In genomic region chr3L:21879344-21879743, dm6 we compare ENCODE assay signal across 1 fruit fly cellular context.
TF ChIP-seq lines count a peak whose summit lies in the region.

No protein-coding gene starts in this region.

TF ChIP-seq in whole organism, embryonic, 481 proteins besides CTCF, POLR2A, EP300 and RAD21 (continued from another document and continues in another):
- TF ChIP-seq sim (GFP tag; IDR thresholded peaks at IDR 0.05; lab: Robert Waterston, UW) (no peak), br (optimal IDR thresholded peaks at IDR 0.05; lab: Kevin White, UChicago) (no peak), Deaf1 (tag; optimal IDR thresholded peaks at IDR 0.05; lab: Kevin White, UChicago) (peak; percentile 75), CG2199 (GFP tag; IDR thresholded peaks at IDR 0.05; lab: Robert Waterston, UW) (peak; percentile 73; the same call in 2 of the 3 replicates), CG10565 (GFP tag; optimal IDR thresholded peaks at IDR 0.05; lab: Kevin White, UChicago) (no peak), CG7963 (GFP tag; IDR thresholded peaks at IDR 0.05; lab: Robert Waterston, UW; ENCODE audit: partially characterized antibody) (peak; percentile 56; the same call in 1 of the 3 replicates), tap (tag; optimal IDR thresholded peaks at IDR 0.05; lab: Kevin White, UChicago) (peak; percentile 43), tgo (GFP tag; IDR thresholded peaks at IDR 0.05; lab: Robert Waterston, UW) (no peak), tll (GFP tag; optimal IDR thresholded peaks at IDR 0.05; lab: Kevin White, UChicago) (no peak), CG14860 (GFP tag; IDR thresholded peaks at IDR 0.05; lab: Robert Waterston, UW; ENCODE audit: partially characterized antibody) (0 out of 3 replicates have a peak, but pooled peaks have one; percentile 49), dimm (GFP tag; IDR thresholded peaks at IDR 0.05; lab: Robert Waterston, UW) (no peak), CG5245 (GFP tag; optimal IDR thresholded peaks at IDR 0.05; lab: Kevin White, UChicago) (peak; percentile 31), Ssrp (tag; optimal IDR thresholded peaks at IDR 0.05; lab: Kevin White, UChicago) (no peak), ewg (GFP tag; optimal IDR thresholded peaks at IDR 0.05; lab: Kevin White, UChicago) (peak; percentile 93), mam (GFP tag; optimal IDR thresholded peaks at IDR 0.05; lab: Kevin White, UChicago) (no peak), HLH54F (GFP tag; optimal IDR thresholded peaks at IDR 0.05; lab: Kevin White, UChicago) (no peak), CG30020 (tag; optimal IDR thresholded peaks at IDR 0.05; lab: Kevin White, UChicago) (no peak), pb (GFP tag; optimal IDR thresholded peaks at IDR 0.05; lab: Kevin White, UChicago) (no peak), Vsx1 (GFP tag; optimal IDR thresholded peaks at IDR 0.05; lab: Kevin White, UChicago) (no peak), Nf-YC (tag; optimal IDR thresholded peaks at IDR 0.05; lab: Kevin White, UChicago) (peak; percentile 62), Rx (GFP tag; IDR thresholded peaks at IDR 0.05; lab: Robert Waterston, UW) (no peak), Spps (tag; optimal IDR thresholded peaks at IDR 0.05; lab: Kevin White, UChicago) (no peak), h (optimal IDR thresholded peaks at IDR 0.05; lab: Kevin White, UChicago) (no peak), vnd (GFP tag; IDR thresholded peaks at IDR 0.05; lab: Robert Waterston, UW; ENCODE audit: partially characterized antibody) (0 out of 3 replicates have a peak, but pooled peaks have one; percentile 51), Oli (tag; optimal IDR thresholded peaks at IDR 0.05; lab: Kevin White, UChicago) (no peak), Sry-δ (GFP tag; optimal IDR thresholded peaks at IDR 0.05; lab: Kevin White, UChicago) (no peak), CG14965 (GFP tag; optimal IDR thresholded peaks at IDR 0.05; lab: Kevin White, UChicago; ENCODE audit: borderline replicate concordance) (no peak), ATbp (GFP tag; optimal IDR thresholded peaks at IDR 0.05; lab: Kevin White, UChicago) (no peak), sisA (GFP tag; IDR thresholded peaks at IDR 0.05; lab: Robert Waterston, UW) (no peak), CG7987 (GFP tag; optimal IDR thresholded peaks at IDR 0.05; lab: Kevin White, UChicago) (peak; percentile 27), CG10462 (GFP tag; optimal IDR thresholded peaks at IDR 0.05; lab: Kevin White, UChicago) (no peak), Camta (GFP tag; optimal IDR thresholded peaks at IDR 0.05; lab: Kevin White, UChicago) (peak; percentile 2), CG14667 (GFP tag; IDR thresholded peaks at IDR 0.05; lab: Robert Waterston, UW) (no peak), dmrt11E (tag; optimal IDR thresholded peaks at IDR 0.05; lab: Kevin White, UChicago) (no peak), Eip74EF (GFP tag; optimal IDR thresholded peaks at IDR 0.05; lab: Kevin White, UChicago) (peak in 1 of 2 experiments; percentile 33), bowl (GFP tag; IDR thresholded peaks at IDR 0.05; lab: Robert Waterston, UW) (peak; percentile 23; the same call in 1 of the 2 replicates), gsb (GFP tag; IDR thresholded peaks at IDR 0.05; lab: Robert Waterston, UW) (no peak), CG17912 (GFP tag; optimal IDR thresholded peaks at IDR 0.05; lab: Kevin White, UChicago) (peak; percentile 3), Hey (tag; optimal IDR thresholded peaks at IDR 0.05; lab: Kevin White, UChicago) (no peak), CG1602 (GFP tag; optimal IDR thresholded peaks at IDR 0.05; lab: Kevin White, UChicago) (no peak), chif (GFP tag; optimal IDR thresholded peaks at IDR 0.05; lab: Kevin White, UChicago) (no peak), Trl (optimal IDR thresholded peaks at IDR 0.05; lab: Kevin White, UChicago) (peak; percentile 81 to 87), Trl (GFP tag; optimal IDR thresholded peaks at IDR 0.05; lab: Kevin White, UChicago) (peak; percentile 61), B-H1 (GFP tag; IDR thresholded peaks at IDR 0.05; lab: Robert Waterston, UW) (no peak), ci (GFP tag; IDR thresholded peaks at IDR 0.05; lab: Robert Waterston, UW) (peak; percentile 74), CG14710 (tag; optimal IDR thresholded peaks at IDR 0.05; lab: Kevin White, UChicago) (peak; percentile 21), CG8924 (tag; optimal IDR thresholded peaks at IDR 0.05; lab: Kevin White, UChicago) (peak; percentile 43), Chrac-16 (GFP tag; optimal IDR thresholded peaks at IDR 0.05; lab: Kevin White, UChicago) (no peak), CG7928 (GFP tag; optimal IDR thresholded peaks at IDR 0.05; lab: Kevin White, UChicago) (no peak), CG2116 (GFP tag; optimal IDR thresholded peaks at IDR 0.05; lab: Kevin White, UChicago) (peak; percentile 13), zfh2 (GFP tag; optimal IDR thresholded peaks at IDR 0.05; lab: Kevin White, UChicago) (no peak), dpn (GFP tag; optimal IDR thresholded peaks at IDR 0.05; lab: Kevin White, UChicago) (no peak), CG1647 (GFP tag; optimal IDR thresholded peaks at IDR 0.05; lab: Kevin White, UChicago) (no peak), bigmax (GFP tag; optimal IDR thresholded peaks at IDR 0.05; lab: Kevin White, UChicago) (peak; percentile 19), sob (GFP tag; IDR thresholded peaks at IDR 0.05; lab: Robert Waterston, UW) (peak; percentile 50; the same call in 1 of the 2 replicates), CG18011 (GFP tag; optimal IDR thresholded peaks at IDR 0.05; lab: Kevin White, UChicago) (no peak), HLH3B (GFP tag; IDR thresholded peaks at IDR 0.05; lab: Robert Waterston, UW) (no peak), CG31441 (GFP tag; IDR thresholded peaks at IDR 0.05; lab: Robert Waterston, UW) (no peak; the same call in 1 of the 2 replicates), Fer3 (tag; optimal IDR thresholded peaks at IDR 0.05; lab: Kevin White, UChicago) (no peak), Hr78 (GFP tag; optimal IDR thresholded peaks at IDR 0.05; lab: Kevin White, UChicago) (no peak), emc (GFP tag; optimal IDR thresholded peaks at IDR 0.05; lab: Kevin White, UChicago) (no peak), ttk (GFP tag; IDR thresholded peaks at IDR 0.05; lab: Robert Waterston, UW) (peak; percentile 34; the same call in 1 of the 2 replicates), CG2678 (tag; optimal IDR thresholded peaks at IDR 0.05; lab: Kevin White, UChicago) (peak; percentile 14), CG16863 (GFP tag; optimal IDR thresholded peaks at IDR 0.05; lab: Kevin White, UChicago) (no peak), Dll (GFP tag; IDR thresholded peaks at IDR 0.05; lab: Robert Waterston, UW; ENCODE audit: partially characterized antibody) (peak; percentile 46; the same call in 1 of the 4 replicates), CG34422 (GFP tag; IDR thresholded peaks at IDR 0.05; lab: Robert Waterston, UW) (peak; percentile 62; the same call in 1 of the 3 replicates), CG8765 (GFP tag; IDR thresholded peaks at IDR 0.05; lab: Robert Waterston, UW) (no peak), Hr3 (GFP tag; optimal IDR thresholded peaks at IDR 0.05; lab: Kevin White, UChicago) (no peak), CG5953 (GFP tag; IDR thresholded peaks at IDR 0.05; lab: Robert Waterston, UW) (no peak), MBD-R2 (GFP tag; IDR thresholded peaks at IDR 0.05; lab: Robert Waterston, UW) (peak; percentile 45; the same call in 1 of the 2 replicates), CG17829 (tag; optimal IDR thresholded peaks at IDR 0.05; lab: Kevin White, UChicago) (peak; percentile 74), Sox102F (GFP tag; optimal IDR thresholded peaks at IDR 0.05; lab: Kevin White, UChicago) (no peak), CG10366 (GFP tag; IDR thresholded peaks at IDR 0.05; lab: Robert Waterston, UW) (peak; percentile 11; the same call in 1 of the 2 replicates), slbo (GFP tag; IDR thresholded peaks at IDR 0.05; lab: Robert Waterston, UW) (peak; percentile 37), Gsc (GFP tag; IDR thresholded peaks at IDR 0.05; lab: Robert Waterston, UW) (no peak), Mad (GFP tag; optimal IDR thresholded peaks at IDR 0.05; lab: Kevin White, UChicago) (no peak), inv (GFP tag; IDR thresholded peaks at IDR 0.05; lab: Robert Waterston, UW; ENCODE audit: partially characterized antibody) (peak; percentile 74; the same call in 1 of the 2 replicates), CG17328 (GFP tag; IDR thresholded peaks at IDR 0.05; lab: Robert Waterston, UW) (peak; percentile 54), NC2α (GFP tag; optimal IDR thresholded peaks at IDR 0.05; lab: Kevin White, UChicago) (no peak), CG9609 (GFP tag; optimal IDR thresholded peaks at IDR 0.05; lab: Kevin White, UChicago) (no peak), CG12236 (GFP tag; optimal IDR thresholded peaks at IDR 0.05; lab: Kevin White, UChicago) (no peak), CG31388 (GFP tag; optimal IDR thresholded peaks at IDR 0.05; lab: Kevin White, UChicago) (no peak), CG18764 (GFP tag; optimal IDR thresholded peaks at IDR 0.05; lab: Kevin White, UChicago) (no peak), CG10147 (GFP tag; optimal IDR thresholded peaks at IDR 0.05; lab: Kevin White, UChicago) (peak; percentile 39), CrebB (tag; optimal IDR thresholded peaks at IDR 0.05; lab: Kevin White, UChicago) (peak; percentile 28), CG7372 (GFP tag; IDR thresholded peaks at IDR 0.05; lab: Robert Waterston, UW) (no peak), gcm (GFP tag; optimal IDR thresholded peaks at IDR 0.05; lab: Kevin White, UChicago) (peak; percentile 75), E2f2 (GFP tag; IDR thresholded peaks at IDR 0.05; lab: Robert Waterston, UW) (peak; percentile 48; the same call in 1 of the 2 replicates), hbn (GFP tag; IDR thresholded peaks at IDR 0.05; lab: Robert Waterston, UW; ENCODE audit: partially characterized antibody) (peak; percentile 52), Sin3A (optimal IDR thresholded peaks at IDR 0.05; lab: Kevin White, UChicago) (no peak), ap (GFP tag; IDR thresholded peaks at IDR 0.05; lab: Robert Waterston, UW) (no peak), knrl (GFP tag; IDR thresholded peaks at IDR 0.05; lab: Robert Waterston, UW; ENCODE audit: partially characterized antibody) (peak; percentile 59; the same call in 1 of the 3 replicates), wek (GFP tag; optimal IDR thresholded peaks at IDR 0.05; lab: Kevin White, UChicago) (peak; percentile 55), CG10321 (GFP tag; IDR thresholded peaks at IDR 0.05; lab: Robert Waterston, UW) (peak; percentile 96), Awh (GFP tag; IDR thresholded peaks at IDR 0.05; lab: Robert Waterston, UW) (no peak), CG15514 (GFP tag; optimal IDR thresholded peaks at IDR 0.05; lab: Kevin White, UChicago) (no peak), ranshi (GFP tag; IDR thresholded peaks at IDR 0.05; lab: Robert Waterston, UW) (peak; percentile 23; the same call in 1 of the 2 replicates), odd (GFP tag; optimal IDR thresholded peaks at IDR 0.05; lab: Kevin White, UChicago) (peak; percentile 19), cwo (GFP tag; optimal IDR thresholded peaks at IDR 0.05; lab: Kevin White, UChicago) (peak; percentile 2), Usf (GFP tag; optimal IDR thresholded peaks at IDR 0.05; lab: Kevin White, UChicago) (no peak), CG6683 (GFP tag; optimal IDR thresholded peaks at IDR 0.05; lab: Kevin White, UChicago) (peak; percentile 36), H2.0 (GFP tag; IDR thresholded peaks at IDR 0.05; lab: Robert Waterston, UW) (no peak), CG10543 (GFP tag; optimal IDR thresholded peaks at IDR 0.05; lab: Kevin White, UChicago) (peak; percentile 50), Max (GFP tag; optimal IDR thresholded peaks at IDR 0.05; lab: Kevin White, UChicago) (no peak), Fer2 (tag; optimal IDR thresholded peaks at IDR 0.05; lab: Kevin White, UChicago) (no peak), stc (GFP tag; IDR thresholded peaks at IDR 0.05; lab: Robert Waterston, UW) (peak; percentile 48; the same call in 1 of the 2 replicates), Asciz (GFP tag; optimal IDR thresholded peaks at IDR 0.05; lab: Kevin White, UChicago) (no peak), lov (optimal IDR thresholded peaks at IDR 0.05; lab: Kevin White, UChicago) (no peak), lov (GFP tag; IDR thresholded peaks at IDR 0.05; lab: Robert Waterston, UW) (no peak; the same call in 2 of the 3 replicates), YL-1 (GFP tag; optimal IDR thresholded peaks at IDR 0.05; lab: Kevin White, UChicago) (no peak), CG10267 (tag; optimal IDR thresholded peaks at IDR 0.05; lab: Kevin White, UChicago) (peak; percentile 31), CG34376 (GFP tag; optimal IDR thresholded peaks at IDR 0.05; lab: Kevin White, UChicago) (peak; percentile 53), luna (GFP tag; optimal IDR thresholded peaks at IDR 0.05; lab: Kevin White, UChicago) (no peak), NC2β (GFP tag; optimal IDR thresholded peaks at IDR 0.05; lab: Kevin White, UChicago) (peak; percentile 8), ara (GFP tag; IDR thresholded peaks at IDR 0.05; lab: Robert Waterston, UW) (no peak; the same call in 1 of the 2 replicates), insv (GFP tag; optimal IDR thresholded peaks at IDR 0.05; lab: Kevin White, UChicago) (peak in 1 of 2 experiments; percentile 85), CG4730 (GFP tag; IDR thresholded peaks at IDR 0.05; lab: Robert Waterston, UW) (no peak), CG8290 (GFP tag; optimal IDR thresholded peaks at IDR 0.05; lab: Kevin White, UChicago) (no peak), CG8290 (tag; optimal IDR thresholded peaks at IDR 0.05; lab: Kevin White, UChicago) (peak; percentile 35 to 80), toy (GFP tag; IDR thresholded peaks at IDR 0.05; lab: Robert Waterston, UW) (0 out of 2 replicates have a peak, but pooled peaks have one; percentile 27), bab2 (GFP tag; optimal IDR thresholded peaks at IDR 0.05; lab: Kevin White, UChicago) (no peak), CG2202 (tag; optimal IDR thresholded peaks at IDR 0.05; lab: Kevin White, UChicago) (no peak), Med (GFP tag; lab: Kevin White, UChicago) (peak; percentile 90), pfk (GFP tag; optimal IDR thresholded peaks at IDR 0.05; lab: Kevin White, UChicago) (peak; percentile 10), Bteb2 (GFP tag; optimal IDR thresholded peaks at IDR 0.05; lab: Kevin White, UChicago) (no peak), tup (GFP tag; optimal IDR thresholded peaks at IDR 0.05; lab: Kevin White, UChicago) (no peak), chm (GFP tag; IDR thresholded peaks at IDR 0.05; lab: Robert Waterston, UW) (no peak), CG13775 (GFP tag; optimal IDR thresholded peaks at IDR 0.05; lab: Kevin White, UChicago) (no peak), CG9797 (GFP tag; optimal IDR thresholded peaks at IDR 0.05; lab: Kevin White, UChicago) (peak; percentile 84), MTF-1 (GFP tag; optimal IDR thresholded peaks at IDR 0.05; lab: Kevin White, UChicago; ENCODE audit: borderline replicate concordance) (peak; percentile 57), CG32767 (GFP tag; IDR thresholded peaks at IDR 0.05; lab: Robert Waterston, UW) (0 out of 2 replicates have a peak, but pooled peaks have one; percentile 9)
